Worm (Caenorhabditis elegans): Measurements from ENCODE around the gene atn-1.

The atn-1 gene

ce11 chrV:12443754-12444153 is 34.5 kb upstream of the atn-1 start, which contains the start of gene pals-39:
TSS of gene pals-39 (minus strand) at chrV:12443854.
- no peak for TF ChIP-seq nhr-6 (tag; optimal IDR thresholded peaks at IDR 0.05)
- TF ChIP-seq crh-2 (tag; optimal IDR thresholded peaks at IDR 0.05) = no peak
- no peak for TF ChIP-seq dmd-4 (tag; optimal IDR thresholded peaks at IDR 0.05)
- no peak for TF ChIP-seq ztf-1 (GFP tag; conservative IDR thresholded peaks at IDR 0.05)
- TF ChIP-seq fos-1 (tag; optimal IDR thresholded peaks at IDR 0.05) = peak; percentile 21
- no peak for TF ChIP-seq nhr-237 (tag; optimal IDR thresholded peaks at IDR 0.05)
- TF ChIP-seq sem-4 (tag; optimal IDR thresholded peaks at IDR 0.05) = no peak
- TF ChIP-seq mbf-1 (tag; optimal IDR thresholded peaks at IDR 0.05) = no peak
- TF ChIP-seq ztf-11 (tag; optimal IDR thresholded peaks at IDR 0.05) = no peak

- TF ChIP-seq sma-9 (GFP tag; optimal IDR thresholded peaks at IDR 0.05) = no peak
- no peak for TF ChIP-seq sma-9 (tag; optimal IDR thresholded peaks at IDR 0.05)
- TF ChIP-seq alr-1 (tag; optimal IDR thresholded peaks at IDR 0.05) = no peak
- no peak for TF ChIP-seq unc-39 (tag; optimal IDR thresholded peaks at IDR 0.05)
- no peak for TF ChIP-seq mab-5 (tag; optimal IDR thresholded peaks at IDR 0.05)
- no peak for TF ChIP-seq fos-1 (tag; optimal IDR thresholded peaks at IDR 0.05)
- TF ChIP-seq sma-3 (GFP tag; optimal IDR thresholded peaks at IDR 0.05) = no peak
- no peak for TF ChIP-seq peb-1 (tag; optimal IDR thresholded peaks at IDR 0.05)
- TF ChIP-seq lin-39 (tag; optimal IDR thresholded peaks at IDR 0.05) = no peak
- no peak for TF ChIP-seq ztf-11 (tag; optimal IDR thresholded peaks at IDR 0.05)
- no peak for TF ChIP-seq aly-2 (tag; optimal IDR thresholded peaks at IDR 0.05)
- no peak for TF ChIP-seq ceh-16 (tag; optimal IDR thresholded peaks at IDR 0.05)
Observed at ce11 chrV:12446895-12447294, 31.3 kb upstream of the atn-1 start, which contains the start of the genes pals-38 and C54D10.9. TSS of gene pals-38 (minus strand) at chrV:12446995. TSS of gene C54D10.9 (plus strand) at chrV:12447153.

- TF ChIP-seq zag-1 (tag; optimal IDR thresholded peaks at IDR 0.05) (no peak), nhr-25 (tag; optimal IDR thresholded peaks at IDR 0.05) (peak; percentile 41)
Observed at ce11 chrV:12449902-12450301, 28.3 kb upstream of the atn-1 start, which contains the start of gene C54D10.10. TSS of gene C54D10.10 (minus strand) at chrV:12450002.

ce11 chrV:12450441-12450840 is 27.8 kb upstream of the atn-1 start, which contains the start of gene F28C1.1:
TSS of gene F28C1.1 (plus strand) at chrV:12450805.
- no peak for TF ChIP-seq crh-2 (tag; optimal IDR thresholded peaks at IDR 0.05)
- TF ChIP-seq ceh-82 (tag; optimal IDR thresholded peaks at IDR 0.05) = no peak
- TF ChIP-seq lin-13 (GFP tag; optimal IDR thresholded peaks at IDR 0.05) = peak; percentile 7
- TF ChIP-seq R02D3.7 (tag; optimal IDR thresholded peaks at IDR 0.05) = peak; percentile 29
- peak; percentile 40 for TF ChIP-seq C34F6.9 (tag; optimal IDR thresholded peaks at IDR 0.05)
- no peak for TF ChIP-seq nhr-237 (tag; optimal IDR thresholded peaks at IDR 0.05)
- TF ChIP-seq unc-55 (GFP tag; optimal IDR thresholded peaks at IDR 0.05) = peak; percentile 62
- TF ChIP-seq gmeb-1 (tag; optimal IDR thresholded peaks at IDR 0.05) = peak; percentile 89

ce11 chrV:12455695-12456094 is 22.5 kb upstream of the atn-1 start:
- TF ChIP-seq egl-27 (tag; optimal IDR thresholded peaks at IDR 0.05) = no peak
- no peak for TF ChIP-seq nhr-10 (tag; optimal IDR thresholded peaks at IDR 0.05)
- no peak for TF ChIP-seq lsy-2 (tag; optimal IDR thresholded peaks at IDR 0.05)
- no peak for TF ChIP-seq ztf-1 (GFP tag; conservative IDR thresholded peaks at IDR 0.05)
- TF ChIP-seq nhr-12 (tag; optimal IDR thresholded peaks at IDR 0.05) = no peak
- no peak for TF ChIP-seq aly-2 (tag; optimal IDR thresholded peaks at IDR 0.05)
- TF ChIP-seq unc-39 (tag; optimal IDR thresholded peaks at IDR 0.05) = no peak
- TF ChIP-seq lin-39 (tag; optimal IDR thresholded peaks at IDR 0.05) = no peak
- TF ChIP-seq ZK546.5 (tag; optimal IDR thresholded peaks at IDR 0.05) = no peak
- TF ChIP-seq nhr-129 (tag; optimal IDR thresholded peaks at IDR 0.05) = no peak

- peak; percentile 38 for TF ChIP-seq unc-55 (GFP tag; optimal IDR thresholded peaks at IDR 0.05)
- TF ChIP-seq peb-1 (tag; optimal IDR thresholded peaks at IDR 0.05) = no peak
Observed at ce11 chrV:12460583-12460982, 17.6 kb upstream of the atn-1 start.

ce11 chrV:12462908-12463307 is 15.3 kb upstream of the atn-1 start, which contains the start of gene egl-10:
TSS of gene egl-10 (minus strand) at chrV:12463008.
- TF ChIP-seq nhr-21 (tag; optimal IDR thresholded peaks at IDR 0.05) = no peak
- TF ChIP-seq R02D3.7 (tag; optimal IDR thresholded peaks at IDR 0.05) = no peak
- no peak for TF ChIP-seq mab-5 (tag; optimal IDR thresholded peaks at IDR 0.05)
- peak in 1 of 2 experiments; percentile 8 for TF ChIP-seq lsy-2 (tag; optimal IDR thresholded peaks at IDR 0.05)
- no peak for TF ChIP-seq crh-2 (tag; optimal IDR thresholded peaks at IDR 0.05)
- peak; percentile 14 for TF ChIP-seq nhr-129 (tag; optimal IDR thresholded peaks at IDR 0.05)
- TF ChIP-seq dmd-4 (tag; optimal IDR thresholded peaks at IDR 0.05) = no peak
- TF ChIP-seq C34F6.9 (tag; optimal IDR thresholded peaks at IDR 0.05) = no peak
- no peak for TF ChIP-seq lin-13 (GFP tag; optimal IDR thresholded peaks at IDR 0.05)
- TF ChIP-seq mdl-1 (tag; optimal IDR thresholded peaks at IDR 0.05) = no peak
- TF ChIP-seq nhr-237 (tag; optimal IDR thresholded peaks at IDR 0.05) = no peak
- no peak for TF ChIP-seq ztf-4 (tag; optimal IDR thresholded peaks at IDR 0.05)
- no peak for TF ChIP-seq gmeb-1 (tag; optimal IDR thresholded peaks at IDR 0.05)
- no peak for TF ChIP-seq Y55F3AM.14 (GFP tag; optimal IDR thresholded peaks at IDR 0.05)
- peak; percentile 26 for TF ChIP-seq sma-9 (GFP tag; optimal IDR thresholded peaks at IDR 0.05)
- TF ChIP-seq sma-9 (tag; optimal IDR thresholded peaks at IDR 0.05) = no peak
- TF ChIP-seq alr-1 (tag; optimal IDR thresholded peaks at IDR 0.05) = no peak
- TF ChIP-seq unc-55 (GFP tag; optimal IDR thresholded peaks at IDR 0.05) = no peak

Measured in whole organism, L2 larva.